Worm (Caenorhabditis elegans): Measurements from ENCODE around the gene ttll-9.

Gene ttll-9

DNA sequence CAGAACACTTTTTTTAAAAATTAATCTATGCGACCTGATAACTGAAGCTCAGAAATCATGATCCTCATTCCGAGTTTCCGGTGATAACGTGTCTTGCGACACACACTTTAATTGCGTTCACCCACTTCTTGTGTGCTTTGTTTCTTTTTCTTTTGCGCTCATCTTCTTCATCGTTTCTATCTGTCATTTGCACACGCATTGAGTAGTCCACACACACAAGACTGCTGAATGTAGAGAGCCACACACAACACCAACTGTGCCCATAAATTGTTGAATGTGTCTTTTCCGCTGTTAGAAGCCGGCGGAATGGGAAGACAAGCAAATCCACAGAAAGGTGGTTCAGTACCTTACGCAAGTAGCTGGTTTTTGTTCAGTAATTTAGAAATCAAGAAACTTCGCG is 10.1 kb downstream of the ttll-9 start:
- TF ChIP-seq pqm-1 (tag; optimal IDR thresholded peaks at IDR 0.05) (no peak), zip-11 (GFP tag; IDR thresholded peaks at IDR 0.05) (no peak), ctbp-1 (GFP tag; IDR thresholded peaks at IDR 0.05) (no peak), nhr-102 (tag; optimal IDR thresholded peaks at IDR 0.05) (no peak), set-16 (GFP tag; IDR thresholded peaks at IDR 0.05) (no peak), nhr-25 (tag; optimal IDR thresholded peaks at IDR 0.05; ENCODE audit: borderline replicate concordance, insufficient read depth) (no peak), lin-13 (GFP tag; optimal IDR thresholded peaks at IDR 0.05) (no peak), nhr-41 (GFP tag; IDR thresholded peaks at IDR 0.05) (no peak), D1046.2 (GFP tag; IDR thresholded peaks at IDR 0.05) (no peak), hmg-1.1 (GFP tag; IDR thresholded peaks at IDR 0.05) (no peak), dmd-6 (GFP tag; IDR thresholded peaks at IDR 0.05) (no peak), gei-8 (GFP tag; optimal IDR thresholded peaks at IDR 0.05) (no peak), lim-7 (GFP tag; IDR thresholded peaks at IDR 0.05) (no peak), skn-1 (tag; optimal IDR thresholded peaks at IDR 0.05) (no peak), ceh-28 (tag; optimal IDR thresholded peaks at IDR 0.05) (no peak), madf-9 (GFP tag; conservative IDR thresholded peaks at IDR 0.05) (no peak), lsy-2 (tag; optimal IDR thresholded peaks at IDR 0.05) (no peak), spr-3 (GFP tag; optimal IDR thresholded peaks at IDR 0.05) (no peak), nhr-48 (tag; optimal IDR thresholded peaks at IDR 0.05) (no peak), daf-12 (tag; optimal IDR thresholded peaks at IDR 0.05) (no peak)
